Worm (Caenorhabditis elegans): ENCODE data around the gene F36H5.17.

The F36H5.17 gene

DNA sequence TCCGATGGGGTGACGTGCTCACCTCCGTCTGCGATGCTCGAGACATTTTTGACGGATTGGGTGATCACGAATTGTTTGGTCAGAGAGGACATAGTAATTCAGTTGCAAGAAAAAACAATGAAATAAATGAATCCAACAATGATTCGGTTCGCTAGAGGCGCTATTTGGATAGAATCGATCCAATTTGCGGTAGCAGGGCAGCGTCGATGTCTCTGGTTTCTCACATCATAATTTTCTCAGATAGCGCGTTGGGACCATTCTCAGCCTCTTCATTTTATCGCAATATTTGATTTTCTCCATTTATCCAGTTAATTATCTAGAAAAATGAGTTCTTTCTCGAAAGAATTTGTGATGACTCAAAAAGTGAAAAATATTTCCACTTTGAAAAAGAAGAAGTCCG lies 49.6 kb downstream of the F36H5.17 start, which contains the start of gene sdz-18:
sdz-18 (minus strand) TSS at position 101 of the 400 bp plus-strand sequence.
- no peak for TF ChIP-seq unc-62 (GFP tag; optimal IDR thresholded peaks at IDR 0.05)
